Worm (Caenorhabditis elegans) whole organism, midembryonic: ENCODE data around the gene T10B5.3.

Experiments used
- cog-1 ChIP-seq: sonication (generic microtip); optimal IDR thresholded peaks from 2 replicates; lab custom pipeline; 2016; ENCODE audit warnings: missing genetic modification characterization, missing compliant biosample characterization
- flt-1 ChIP-seq: fragments of 200-800 bp; sonication (Bioruptor generic); IDR thresholded peaks from 2 replicates; pipeline ENCODE4 v1.3.6; 2022; ENCODE audit warnings: missing genetic modification characterization, missing compliant biosample characterization
- klf-2 ChIP-seq: fragments of 200-800 bp; sonication (Bioruptor generic); conservative IDR thresholded peaks from 2 replicates; pipeline ENCODE4 v1.3.6; 2022; ENCODE audit warnings: missing genetic modification reagents, missing genetic modification characterization, missing compliant biosample characterization
- med-1 ChIP-seq: sonication (generic microtip); optimal IDR thresholded peaks from 2 replicates; lab custom pipeline; 2017; ENCODE audit warnings: missing genetic modification characterization, mild to moderate bottlenecking, missing compliant biosample characterization, antibody characterized with exemption, missing genetic modification reagents; ENCODE audit not compliant: insufficient read depth
- ref-1 ChIP-seq: fragments of 200-800 bp; sonication (Bioruptor generic); conservative IDR thresholded peaks from 2 replicates; pipeline ENCODE4 v1.3.6; 2022; ENCODE audit warnings: missing genetic modification reagents, missing genetic modification characterization, missing compliant biosample characterization
- tab-1 ChIP-seq: fragments of 200-800 bp; sonication (Bioruptor generic); IDR thresholded peaks from 2 replicates; pipeline ENCODE4 v1.3.6; 2022; ENCODE audit warnings: missing genetic modification characterization, missing compliant biosample characterization
- ztf-23 ChIP-seq: fragments of 200-800 bp; sonication (Bioruptor generic); IDR thresholded peaks from 2 replicates; pipeline ENCODE4 v1.3.6; 2022; ENCODE audit warnings: missing genetic modification reagents, missing genetic modification characterization, missing compliant biosample characterization
- ztf-29 ChIP-seq: fragments of 200-800 bp; sonication (Bioruptor generic); IDR thresholded peaks from 2 replicates; pipeline ENCODE4 v1.3.6; 2022; ENCODE audit warnings: missing genetic modification reagents, missing genetic modification characterization, missing compliant biosample characterization

DNA sequence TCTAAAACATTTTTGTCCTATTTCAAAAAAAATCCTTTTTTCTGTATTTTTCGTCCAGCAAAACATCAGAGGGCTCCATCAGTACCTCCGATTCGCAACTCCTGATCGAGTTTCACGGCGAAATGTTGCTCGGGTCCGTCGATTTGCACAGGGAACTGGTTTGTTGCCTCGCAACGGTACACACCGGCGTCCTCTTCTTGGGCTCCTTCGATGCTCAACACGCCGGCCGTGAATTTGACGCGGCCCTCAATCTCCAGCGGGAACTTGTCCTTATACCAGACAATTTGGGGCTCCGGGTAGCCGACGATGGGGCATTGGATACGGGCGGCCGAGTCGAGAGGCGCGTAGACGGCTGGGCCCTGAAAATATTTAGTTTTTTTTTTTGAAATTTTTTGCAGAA is 8.4 kb upstream of the T10B5.3 start:
- TF ChIP-seq ztf-29 (no peak), flt-1 (no peak), klf-2 (GFP tag; lab: Robert Waterston, UW) (no peak), ztf-23 (GFP tag; lab: Robert Waterston, UW) (no peak), med-1 (GFP tag; lab: Kevin White, UChicago) (no peak), ref-1 (GFP tag; lab: Robert Waterston, UW) (no peak), cog-1 (tag; lab: Kevin White, UChicago) (no peak), tab-1 (GFP tag; lab: Robert Waterston, UW) (no peak)
